Worm (Caenorhabditis elegans) whole organism, mixed stage, embryonic: ENCODE data around the gene D1086.7.

Experiments used
- blmp-1 ChIP-seq: fragments of 150-350 bp; optimal IDR thresholded peaks from 2 replicates; lab custom pipeline; 2014; ENCODE audit warnings: missing biosample characterization, missing genetic modification characterization
- ceh-39 ChIP-seq: fragments of 150-350 bp; optimal IDR thresholded peaks from 2 replicates; lab custom pipeline; 2014; ENCODE audit warnings: missing biosample characterization, missing genetic modification characterization
- drap-1 ChIP-seq: fragments of 200-800 bp; sonication (Bioruptor generic); optimal IDR thresholded peaks from 3 replicates; lab custom pipeline; 2018; ENCODE audit warnings: mild to moderate bottlenecking, missing genetic modification characterization, missing compliant biosample characterization
- elt-3 ChIP-seq: fragments of 150-350 bp; optimal IDR thresholded peaks from 2 replicates; lab custom pipeline; 2014; ENCODE audit warnings: missing biosample characterization, missing genetic modification characterization
- flh-1 ChIP-seq: fragments of 200-800 bp; sonication (Bioruptor generic); optimal IDR thresholded peaks from 2 replicates; lab custom pipeline; 2018; ENCODE audit warnings: mild to moderate bottlenecking, missing genetic modification characterization, moderate library complexity, missing compliant biosample characterization
- mab-5 ChIP-seq: fragments of 150-350 bp; optimal IDR thresholded peaks from 2 replicates; lab custom pipeline; 2014; ENCODE audit warnings: missing biosample characterization, missing genetic modification characterization
- nhr-12 ChIP-seq: fragments of 150-350 bp; optimal IDR thresholded peaks from 2 replicates; lab custom pipeline; 2014; ENCODE audit warnings: missing biosample characterization, missing genetic modification characterization
- nhr-237 ChIP-seq: fragments of 150-350 bp; optimal IDR thresholded peaks from 2 replicates; lab custom pipeline; 2014; ENCODE audit warnings: missing biosample characterization, missing genetic modification characterization
- nhr-28 ChIP-seq: fragments of 150-350 bp; optimal IDR thresholded peaks from 2 replicates; lab custom pipeline; 2014; ENCODE audit warnings: missing biosample characterization, missing genetic modification characterization
- pha-4 ChIP-seq: fragments of 150-350 bp; optimal IDR thresholded peaks from 2 replicates; lab custom pipeline; 2018; ENCODE audit warnings: missing biosample characterization, missing genetic modification reagents, missing genetic modification characterization
- snpc-4 ChIP-seq: fragments of 150-350 bp; optimal IDR thresholded peaks from 2 replicates; lab custom pipeline; 2014; ENCODE audit warnings: missing biosample characterization, missing genetic modification characterization
- unc-62 ChIP-seq: fragments of 150-350 bp; optimal IDR thresholded peaks from 2 replicates; lab custom pipeline; 2014; ENCODE audit warnings: missing biosample characterization, missing genetic modification reagents, missing genetic modification characterization
- zip-8 ChIP-seq: fragments of 150-350 bp; optimal IDR thresholded peaks from 2 replicates; lab custom pipeline; 2014; ENCODE audit warnings: missing biosample characterization, missing genetic modification characterization
- ztf-11 ChIP-seq: fragments of 150-350 bp; optimal IDR thresholded peaks from 2 replicates; lab custom pipeline; 2014; ENCODE audit warnings: missing biosample characterization, missing genetic modification characterization

DNA sequence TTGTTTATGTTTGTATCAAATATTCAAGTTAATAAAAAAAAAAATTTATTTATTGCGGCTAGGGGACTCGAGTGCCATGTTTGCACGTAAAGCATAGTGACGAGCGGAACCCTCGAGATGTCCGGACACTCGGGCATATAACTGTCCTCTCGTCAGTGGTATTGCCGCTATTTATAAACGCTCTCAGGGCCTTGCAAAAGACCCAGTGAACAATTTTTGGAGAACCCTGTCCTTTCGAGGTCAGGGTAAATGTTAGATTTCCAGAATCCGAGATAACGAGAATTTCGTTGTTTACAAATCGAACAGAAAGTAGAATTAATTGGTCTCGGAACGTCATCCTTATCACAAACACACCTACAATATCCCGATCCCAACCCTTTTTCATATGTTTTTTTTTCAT, 8.3 kb downstream of the D1086.7 start, which contains the start of gene D1086.3:
- TF ChIP-seq pha-4 (tag; lab: Kevin White, UChicago): no peak
- no peak for TF ChIP-seq snpc-4
- TF ChIP-seq blmp-1 (tag; lab: Kevin White, UChicago): no peak
- TF ChIP-seq zip-8: no peak
- TF ChIP-seq unc-62 (GFP tag; lab: Kevin White, UChicago): no peak
- TF ChIP-seq drap-1 (GFP tag; lab: Kevin White, UChicago): no peak
- TF ChIP-seq ztf-11 (tag; lab: Kevin White, UChicago): no peak
- no peak for TF ChIP-seq flh-1 (GFP tag; lab: Kevin White, UChicago)
- no peak for TF ChIP-seq mab-5
- no peak for TF ChIP-seq nhr-28 (tag; lab: Kevin White, UChicago)
- no peak for TF ChIP-seq elt-3 (tag; lab: Kevin White, UChicago)
- TF ChIP-seq nhr-237 (tag; lab: Kevin White, UChicago): no peak
- no peak for TF ChIP-seq ceh-39 (tag; lab: Kevin White, UChicago)
- no peak for TF ChIP-seq nhr-12 (tag; lab: Kevin White, UChicago)
